1 fruit fly cellular context compared by ENCODE assay signal in genomic region chr3R:9533181-9534124, dm6.
TF ChIP-seq lines count a peak whose summit lies in the region.

No protein-coding gene starts in this region.

TF ChIP-seq in whole organism, embryonic, 481 proteins besides CTCF, POLR2A, EP300 and RAD21 (continued from another document):
- peak; percentile 48; the same call in 1 of the 2 replicates for TF ChIP-seq gt (GFP tag; IDR thresholded peaks at IDR 0.05; lab: Robert Waterston, UW)
- TF ChIP-seq CG18599 (GFP tag; optimal IDR thresholded peaks at IDR 0.05; lab: Kevin White, UChicago) = peak; percentile 97
- TF ChIP-seq lov (optimal IDR thresholded peaks at IDR 0.05; lab: Kevin White, UChicago) = no peak
- TF ChIP-seq lov (GFP tag; IDR thresholded peaks at IDR 0.05; lab: Robert Waterston, UW) = no peak
- TF ChIP-seq Myb (GFP tag; optimal IDR thresholded peaks at IDR 0.05; lab: Kevin White, UChicago) = peak; percentile 81
- TF ChIP-seq row (GFP tag; IDR thresholded peaks at IDR 0.05; lab: Robert Waterston, UW) = peak; percentile 94
- peak; percentile 84 for TF ChIP-seq Optix (GFP tag; IDR thresholded peaks at IDR 0.05; lab: Robert Waterston, UW)
- TF ChIP-seq CG2120 (GFP tag; optimal IDR thresholded peaks at IDR 0.05; lab: Kevin White, UChicago) = peak; percentile 97
- peak; percentile 38 for TF ChIP-seq grn (GFP tag; optimal IDR thresholded peaks at IDR 0.05; lab: Kevin White, UChicago)
- TF ChIP-seq CG7271 (tag; optimal IDR thresholded peaks at IDR 0.05; lab: Kevin White, UChicago) = peak; percentile 46
- TF ChIP-seq Mes4 (GFP tag; optimal IDR thresholded peaks at IDR 0.05; lab: Kevin White, UChicago) = peak; percentile 89
- peak; percentile 79 for TF ChIP-seq CG17186 (GFP tag; optimal IDR thresholded peaks at IDR 0.05; lab: Kevin White, UChicago)
- TF ChIP-seq CG31388 (GFP tag; optimal IDR thresholded peaks at IDR 0.05; lab: Kevin White, UChicago) = peak; percentile 87
- peak; percentile 82 for TF ChIP-seq CG6272 (GFP tag; IDR thresholded peaks at IDR 0.05; lab: Robert Waterston, UW)
- peak; percentile 95 for TF ChIP-seq zfh2 (GFP tag; optimal IDR thresholded peaks at IDR 0.05; lab: Kevin White, UChicago)
- peak; percentile 97 for TF ChIP-seq CG10147 (GFP tag; optimal IDR thresholded peaks at IDR 0.05; lab: Kevin White, UChicago)
- TF ChIP-seq gcm2 (GFP tag; optimal IDR thresholded peaks at IDR 0.05; lab: Kevin White, UChicago) = peak; percentile 68
- TF ChIP-seq CG15696 (tag; optimal IDR thresholded peaks at IDR 0.05; lab: Kevin White, UChicago) = peak; percentile 71
- peak; percentile 93 for TF ChIP-seq Vsx1 (GFP tag; optimal IDR thresholded peaks at IDR 0.05; lab: Kevin White, UChicago)
- peak; percentile 87 for TF ChIP-seq Antp (GFP tag; optimal IDR thresholded peaks at IDR 0.05; lab: Kevin White, UChicago)
- TF ChIP-seq BtbVII (GFP tag; optimal IDR thresholded peaks at IDR 0.05; lab: Kevin White, UChicago) = peak; percentile 99
- peak; percentile 83 for TF ChIP-seq CG7987 (GFP tag; optimal IDR thresholded peaks at IDR 0.05; lab: Kevin White, UChicago)
- peak; percentile 27 for TF ChIP-seq pfk (GFP tag; optimal IDR thresholded peaks at IDR 0.05; lab: Kevin White, UChicago)
- peak; percentile 99 for TF ChIP-seq org-1 (GFP tag; optimal IDR thresholded peaks at IDR 0.05; lab: Kevin White, UChicago)
- TF ChIP-seq disco-r (GFP tag; optimal IDR thresholded peaks at IDR 0.05; lab: Kevin White, UChicago) = peak; percentile 86
- TF ChIP-seq CG13775 (GFP tag; optimal IDR thresholded peaks at IDR 0.05; lab: Kevin White, UChicago) = peak; percentile 97
- TF ChIP-seq Lhr (GFP tag; optimal IDR thresholded peaks at IDR 0.05; lab: Kevin White, UChicago) = peak; percentile 81
- TF ChIP-seq fd3F (GFP tag; optimal IDR thresholded peaks at IDR 0.05; lab: Kevin White, UChicago) = peak; percentile 94
- TF ChIP-seq CG4730 (GFP tag; IDR thresholded peaks at IDR 0.05; lab: Robert Waterston, UW) = peak; percentile 80
- no peak for TF ChIP-seq Kr (GFP tag; optimal IDR thresholded peaks at IDR 0.05; lab: Kevin White, UChicago)
- TF ChIP-seq CG14965 (GFP tag; optimal IDR thresholded peaks at IDR 0.05; lab: Kevin White, UChicago; ENCODE audit: borderline replicate concordance) = no peak
- peak; percentile 28; the same call in 1 of the 2 replicates for TF ChIP-seq Adf1 (GFP tag; IDR thresholded peaks at IDR 0.05; lab: Robert Waterston, UW)
- no peak for TF ChIP-seq br (optimal IDR thresholded peaks at IDR 0.05; lab: Kevin White, UChicago)
- TF ChIP-seq CG12769 (tag; optimal IDR thresholded peaks at IDR 0.05; lab: Kevin White, UChicago) = peak; percentile 89
- TF ChIP-seq slp2 (GFP tag; optimal IDR thresholded peaks at IDR 0.05; lab: Kevin White, UChicago) = peak; percentile 93
- TF ChIP-seq unc-4 (GFP tag; IDR thresholded peaks at IDR 0.05; lab: Robert Waterston, UW; ENCODE audit: partially characterized antibody) = 0 out of 2 replicates have a peak, but pooled peaks have one; percentile 25
- TF ChIP-seq B-H1 (GFP tag; IDR thresholded peaks at IDR 0.05; lab: Robert Waterston, UW) = peak; percentile 79
- peak; percentile 96 for TF ChIP-seq CG2875 (GFP tag; optimal IDR thresholded peaks at IDR 0.05; lab: Kevin White, UChicago)
- TF ChIP-seq dmrt99B (tag; optimal IDR thresholded peaks at IDR 0.05; lab: Kevin White, UChicago) = peak; percentile 98
- no peak for TF ChIP-seq mld (GFP tag; IDR thresholded peaks at IDR 0.05; lab: Robert Waterston, UW; ENCODE audit: partially characterized antibody)
- peak; percentile 90 for TF ChIP-seq Atf-2 (GFP tag; optimal IDR thresholded peaks at IDR 0.05; lab: Kevin White, UChicago)
- peak; percentile 99 for TF ChIP-seq CG18619 (GFP tag; optimal IDR thresholded peaks at IDR 0.05; lab: Kevin White, UChicago)
- TF ChIP-seq fd102C (GFP tag; optimal IDR thresholded peaks at IDR 0.05; lab: Kevin White, UChicago) = peak; percentile 20
- peak in 1 of 3 experiments; percentile 51 for TF ChIP-seq Stat92E (GFP tag; optimal IDR thresholded peaks at IDR 0.05; lab: Kevin White, UChicago)
- TF ChIP-seq CG6765 (GFP tag; optimal IDR thresholded peaks at IDR 0.05; lab: Kevin White, UChicago) = peak; percentile 97
- peak; percentile 84 for TF ChIP-seq CG5180 (GFP tag; optimal IDR thresholded peaks at IDR 0.05; lab: Kevin White, UChicago)
- TF ChIP-seq ind (GFP tag; optimal IDR thresholded peaks at IDR 0.05; lab: Kevin White, UChicago) = peak; percentile 96
- peak; percentile 79 for TF ChIP-seq sd (tag; optimal IDR thresholded peaks at IDR 0.05; lab: Kevin White, UChicago)
- peak; percentile 40 to 78 for TF ChIP-seq insv (GFP tag; optimal IDR thresholded peaks at IDR 0.05; lab: Kevin White, UChicago)
- peak; percentile 97 for TF ChIP-seq bcd (GFP tag; optimal IDR thresholded peaks at IDR 0.05; lab: Kevin White, UChicago)
- TF ChIP-seq sqz (GFP tag; optimal IDR thresholded peaks at IDR 0.05; lab: Kevin White, UChicago) = peak; percentile 91
- TF ChIP-seq CG9437 (GFP tag; optimal IDR thresholded peaks at IDR 0.05; lab: Kevin White, UChicago) = peak; percentile 95
- peak; percentile 90 for TF ChIP-seq kah (GFP tag; optimal IDR thresholded peaks at IDR 0.05; lab: Kevin White, UChicago)
- no peak for TF ChIP-seq hth (optimal IDR thresholded peaks at IDR 0.05; lab: Kevin White, UChicago)
- TF ChIP-seq wek (GFP tag; optimal IDR thresholded peaks at IDR 0.05; lab: Kevin White, UChicago) = peak; percentile 62
- peak; percentile 83 for TF ChIP-seq sisA (GFP tag; IDR thresholded peaks at IDR 0.05; lab: Robert Waterston, UW)
- peak; percentile 39; the same call in 1 of the 2 replicates for TF ChIP-seq CG8765 (GFP tag; IDR thresholded peaks at IDR 0.05; lab: Robert Waterston, UW)
- peak; percentile 94 to 95 for TF ChIP-seq dpn (GFP tag; optimal IDR thresholded peaks at IDR 0.05; lab: Kevin White, UChicago)
- TF ChIP-seq CG13287 (GFP tag; IDR thresholded peaks at IDR 0.05; lab: Robert Waterston, UW; ENCODE audit: partially characterized antibody) = no peak; the same call in 1 of the 2 replicates
- peak; percentile 74 for TF ChIP-seq dm (GFP tag; optimal IDR thresholded peaks at IDR 0.05; lab: Kevin White, UChicago)
- TF ChIP-seq NC2β (GFP tag; optimal IDR thresholded peaks at IDR 0.05; lab: Kevin White, UChicago) = peak; percentile 83
- TF ChIP-seq corto (GFP tag; optimal IDR thresholded peaks at IDR 0.05; lab: Kevin White, UChicago) = peak; percentile 91
- peak; percentile 85 for TF ChIP-seq sob (GFP tag; IDR thresholded peaks at IDR 0.05; lab: Robert Waterston, UW)
- TF ChIP-seq cg (GFP tag; optimal IDR thresholded peaks at IDR 0.05; lab: Kevin White, UChicago) = no peak
- peak; percentile 70 for TF ChIP-seq ac (GFP tag; optimal IDR thresholded peaks at IDR 0.05; lab: Kevin White, UChicago)
- no peak for TF ChIP-seq ato (GFP tag; IDR thresholded peaks at IDR 0.05; lab: Robert Waterston, UW; ENCODE audit: partially characterized antibody)
- peak; percentile 85 for TF ChIP-seq Fer2 (tag; optimal IDR thresholded peaks at IDR 0.05; lab: Kevin White, UChicago)
- TF ChIP-seq CG30020 (tag; optimal IDR thresholded peaks at IDR 0.05; lab: Kevin White, UChicago) = peak; percentile 85
- peak; percentile 94 for TF ChIP-seq CG12391 (tag; optimal IDR thresholded peaks at IDR 0.05; lab: Kevin White, UChicago)
- TF ChIP-seq ham (GFP tag; IDR thresholded peaks at IDR 0.05; lab: Robert Waterston, UW) = no peak
- TF ChIP-seq CG42726 (GFP tag; IDR thresholded peaks at IDR 0.05; lab: Robert Waterston, UW; ENCODE audit: partially characterized antibody) = 0 out of 2 replicates have a peak, but pooled peaks have one; percentile 1
- peak; percentile 73; the same call in 1 of the 2 replicates for TF ChIP-seq CG11247 (GFP tag; IDR thresholded peaks at IDR 0.05; lab: Robert Waterston, UW)
- TF ChIP-seq dan (GFP tag; IDR thresholded peaks at IDR 0.05; lab: Robert Waterston, UW) = peak; percentile 39; the same call in 1 of the 2 replicates
- peak; percentile 95 for TF ChIP-seq Hr3 (GFP tag; optimal IDR thresholded peaks at IDR 0.05; lab: Kevin White, UChicago)
- TF ChIP-seq chinmo (GFP tag; IDR thresholded peaks at IDR 0.05; lab: Robert Waterston, UW; ENCODE audit: partially characterized antibody) = peak; percentile 95
- TF ChIP-seq Sry-δ (GFP tag; optimal IDR thresholded peaks at IDR 0.05; lab: Kevin White, UChicago) = peak; percentile 41
- TF ChIP-seq CrebB (tag; optimal IDR thresholded peaks at IDR 0.05; lab: Kevin White, UChicago) = peak; percentile 83
- TF ChIP-seq tx (GFP tag; optimal IDR thresholded peaks at IDR 0.05; lab: Kevin White, UChicago) = peak; percentile 93
- TF ChIP-seq CG10431 (GFP tag; optimal IDR thresholded peaks at IDR 0.05; lab: Kevin White, UChicago) = peak; percentile 91
- peak; percentile 94 for TF ChIP-seq CG6689 (GFP tag; IDR thresholded peaks at IDR 0.05; lab: Robert Waterston, UW)
- peak; percentile 85 for TF ChIP-seq CG14667 (GFP tag; IDR thresholded peaks at IDR 0.05; lab: Robert Waterston, UW)
- no peak for TF ChIP-seq CG7745 (tag; optimal IDR thresholded peaks at IDR 0.05; lab: Kevin White, UChicago)
- peak; percentile 87 for TF ChIP-seq CG1647 (GFP tag; optimal IDR thresholded peaks at IDR 0.05; lab: Kevin White, UChicago)
- peak; percentile 65 for TF ChIP-seq tup (GFP tag; optimal IDR thresholded peaks at IDR 0.05; lab: Kevin White, UChicago)
- peak; percentile 74 for TF ChIP-seq CG1603 (tag; optimal IDR thresholded peaks at IDR 0.05; lab: Kevin White, UChicago)
- TF ChIP-seq ro (GFP tag; IDR thresholded peaks at IDR 0.05; lab: Robert Waterston, UW) = peak; percentile 82; the same call in 1 of the 2 replicates
- peak; percentile 92 for TF ChIP-seq mam (GFP tag; optimal IDR thresholded peaks at IDR 0.05; lab: Kevin White, UChicago)
- peak; percentile 95 for TF ChIP-seq Asciz (GFP tag; optimal IDR thresholded peaks at IDR 0.05; lab: Kevin White, UChicago)
- TF ChIP-seq Awh (GFP tag; IDR thresholded peaks at IDR 0.05; lab: Robert Waterston, UW) = peak; percentile 66; the same call in 1 of the 2 replicates
- TF ChIP-seq Bteb2 (GFP tag; optimal IDR thresholded peaks at IDR 0.05; lab: Kevin White, UChicago) = peak; percentile 88
- peak; percentile 80 for TF ChIP-seq mirr (GFP tag; optimal IDR thresholded peaks at IDR 0.05; lab: Kevin White, UChicago)
- peak; percentile 98 for TF ChIP-seq CG4424 (GFP tag; optimal IDR thresholded peaks at IDR 0.05; lab: Kevin White, UChicago)
- TF ChIP-seq CHES-1-like (GFP tag; optimal IDR thresholded peaks at IDR 0.05; lab: Kevin White, UChicago) = peak; percentile 92
- peak; percentile 67; the same call in 1 of the 2 replicates for TF ChIP-seq CG16779 (GFP tag; IDR thresholded peaks at IDR 0.05; lab: Robert Waterston, UW)
- peak; percentile 96 for TF ChIP-seq CG2712 (tag; optimal IDR thresholded peaks at IDR 0.05; lab: Kevin White, UChicago)
- TF ChIP-seq zen (tag; optimal IDR thresholded peaks at IDR 0.05; lab: Kevin White, UChicago) = peak; percentile 72
- peak; percentile 88 for TF ChIP-seq ems (GFP tag; optimal IDR thresholded peaks at IDR 0.05; lab: Kevin White, UChicago)
- TF ChIP-seq HmgZ (tag; optimal IDR thresholded peaks at IDR 0.05; lab: Kevin White, UChicago) = peak; percentile 86
- TF ChIP-seq Dfd (GFP tag; optimal IDR thresholded peaks at IDR 0.05; lab: Kevin White, UChicago) = peak in 1 of 2 experiments; percentile 83
- peak; percentile 96 for TF ChIP-seq CG17829 (tag; optimal IDR thresholded peaks at IDR 0.05; lab: Kevin White, UChicago)
- TF ChIP-seq chm (GFP tag; IDR thresholded peaks at IDR 0.05; lab: Robert Waterston, UW) = peak; percentile 58; the same call in 1 of the 2 replicates
- peak; percentile 63 for TF ChIP-seq CG3163 (GFP tag; optimal IDR thresholded peaks at IDR 0.05; lab: Kevin White, UChicago)
- no peak for TF ChIP-seq crol (GFP tag; IDR thresholded peaks at IDR 0.05; lab: Robert Waterston, UW)
- peak; percentile 63 for TF ChIP-seq ap (GFP tag; IDR thresholded peaks at IDR 0.05; lab: Robert Waterston, UW)
- peak; percentile 95 for TF ChIP-seq grau (tag; optimal IDR thresholded peaks at IDR 0.05; lab: Kevin White, UChicago)
- 0 out of 3 replicates have a peak, but pooled peaks have one; percentile 5 for TF ChIP-seq z (GFP tag; IDR thresholded peaks at IDR 0.05; lab: Robert Waterston, UW)
- peak; percentile 84 for TF ChIP-seq slou (GFP tag; optimal IDR thresholded peaks at IDR 0.05; lab: Kevin White, UChicago)
- 0 out of 2 replicates have a peak, but pooled peaks have one; percentile 34 for TF ChIP-seq nerfin-2 (GFP tag; IDR thresholded peaks at IDR 0.05; lab: Robert Waterston, UW; ENCODE audit: partially characterized antibody)
- TF ChIP-seq CG8944 (GFP tag; optimal IDR thresholded peaks at IDR 0.05; lab: Kevin White, UChicago) = peak; percentile 82
- peak; percentile 93 for TF ChIP-seq CG17359 (tag; optimal IDR thresholded peaks at IDR 0.05; lab: Kevin White, UChicago)
- TF ChIP-seq tgo (GFP tag; IDR thresholded peaks at IDR 0.05; lab: Robert Waterston, UW) = peak; percentile 92
- peak; percentile 57 for TF ChIP-seq MTF-1 (GFP tag; optimal IDR thresholded peaks at IDR 0.05; lab: Kevin White, UChicago; ENCODE audit: borderline replicate concordance)
- peak; percentile 95 for TF ChIP-seq CG10654 (GFP tag; optimal IDR thresholded peaks at IDR 0.05; lab: Kevin White, UChicago)
- TF ChIP-seq CG3281 (GFP tag; optimal IDR thresholded peaks at IDR 0.05; lab: Kevin White, UChicago) = peak; percentile 98
- peak; percentile 40; the same call in 1 of the 2 replicates for TF ChIP-seq Lim3 (GFP tag; IDR thresholded peaks at IDR 0.05; lab: Robert Waterston, UW)
- peak; percentile 87 for TF ChIP-seq jigr1 (GFP tag; IDR thresholded peaks at IDR 0.05; lab: Robert Waterston, UW)
- TF ChIP-seq Nf-YB (GFP tag; optimal IDR thresholded peaks at IDR 0.05; lab: Kevin White, UChicago) = peak; percentile 86
- peak; percentile 53; the same call in 1 of the 2 replicates for TF ChIP-seq Rx (GFP tag; IDR thresholded peaks at IDR 0.05; lab: Robert Waterston, UW)
- peak; percentile 78 for TF ChIP-seq CG4282 (GFP tag; optimal IDR thresholded peaks at IDR 0.05; lab: Kevin White, UChicago)
- TF ChIP-seq Usf (GFP tag; optimal IDR thresholded peaks at IDR 0.05; lab: Kevin White, UChicago) = peak; percentile 96
- 0 out of 3 replicates have a peak, but pooled peaks have one; percentile 17 for TF ChIP-seq CG7963 (GFP tag; IDR thresholded peaks at IDR 0.05; lab: Robert Waterston, UW; ENCODE audit: partially characterized antibody)
